Worm (Caenorhabditis elegans): Measurements from ENCODE around the gene Y105C5B.8.

Y105C5B.8 gene

ce11 chrIV:15894133-15894532 is 32.5 kb downstream of the Y105C5B.8 start, which contains the start of gene srv-14:
Gene srv-14, minus strand, starts transcription at chrIV:15894233.
- TF ChIP-seq nhr-11 (tag; optimal IDR thresholded peaks at IDR 0.05) (no peak), snu-23 (GFP tag; optimal IDR thresholded peaks at IDR 0.05) (no peak), blmp-1 (tag; optimal IDR thresholded peaks at IDR 0.05) (no peak), ceh-88 (GFP tag; IDR thresholded peaks at IDR 0.05) (no peak), nhr-47 (tag; optimal IDR thresholded peaks at IDR 0.05) (no peak), nhr-20 (tag; optimal IDR thresholded peaks at IDR 0.05) (no peak), sox-4 (tag; optimal IDR thresholded peaks at IDR 0.05) (no peak), ztf-4 (tag; optimal IDR thresholded peaks at IDR 0.05) (no peak), lin-14 (GFP tag; optimal IDR thresholded peaks at IDR 0.05) (no peak), efl-1 (optimal IDR thresholded peaks at IDR 0.05) (no peak), efl-1 (GFP tag; optimal IDR thresholded peaks at IDR 0.05 in 1 of 2) (no peak), hlh-17 (GFP tag; optimal IDR thresholded peaks at IDR 0.05; ENCODE audit: borderline replicate concordance) (no peak), mab-9 (GFP tag; IDR thresholded peaks at IDR 0.05) (no peak)

DNA sequence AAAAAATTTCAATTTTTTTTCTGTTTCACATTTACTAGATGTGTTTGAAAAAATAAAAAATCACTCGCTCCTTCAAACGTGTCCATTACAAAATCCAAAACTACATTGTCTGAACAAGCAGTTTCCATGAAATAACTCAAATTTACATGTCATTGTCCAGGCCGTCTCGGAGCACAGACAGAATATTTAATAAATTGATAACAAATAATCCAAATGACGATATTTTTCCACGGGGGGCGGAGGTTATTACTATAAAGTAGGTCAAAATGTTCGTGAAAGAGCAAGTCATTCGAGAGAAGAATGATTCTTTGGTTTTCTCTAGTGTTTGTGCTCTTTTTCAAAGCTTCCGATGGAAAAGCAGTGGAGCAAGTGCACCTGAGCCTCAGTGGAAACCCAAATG is 42.7 kb downstream of the Y105C5B.8 start, which contains the start of gene Y105C5B.3:
Gene Y105C5B.3 (plus strand): TSS at position 301 of the 400 bp plus-strand sequence.
- TF ChIP-seq nhr-47 (tag; optimal IDR thresholded peaks at IDR 0.05) (no peak), nhr-76 (tag; optimal IDR thresholded peaks at IDR 0.05) (no peak), ceh-88 (GFP tag; IDR thresholded peaks at IDR 0.05) (no peak)

- no peak for TF ChIP-seq ceh-90 (tag; optimal IDR thresholded peaks at IDR 0.05)
- no peak for TF ChIP-seq grh-1 (GFP tag; IDR thresholded peaks at IDR 0.05)
- TF ChIP-seq unc-130 (tag; optimal IDR thresholded peaks at IDR 0.05), result no peak
- no peak for TF ChIP-seq efl-1 (optimal IDR thresholded peaks at IDR 0.05)
- no peak for TF ChIP-seq efl-1 (GFP tag; optimal IDR thresholded peaks at IDR 0.05 in 1 of 2)
- no peak for TF ChIP-seq unc-86 (tag; optimal IDR thresholded peaks at IDR 0.05)
- TF ChIP-seq sptf-1 (tag; optimal IDR thresholded peaks at IDR 0.05), result no peak
- no peak for TF ChIP-seq elt-3 (tag; optimal IDR thresholded peaks at IDR 0.05)
- TF ChIP-seq nhr-19 (GFP tag; conservative IDR thresholded peaks at IDR 0.05), result no peak
These were observed 46.5 kb downstream of the Y105C5B.8 start for ce11 chrIV:15880114-15880513.

DNA sequence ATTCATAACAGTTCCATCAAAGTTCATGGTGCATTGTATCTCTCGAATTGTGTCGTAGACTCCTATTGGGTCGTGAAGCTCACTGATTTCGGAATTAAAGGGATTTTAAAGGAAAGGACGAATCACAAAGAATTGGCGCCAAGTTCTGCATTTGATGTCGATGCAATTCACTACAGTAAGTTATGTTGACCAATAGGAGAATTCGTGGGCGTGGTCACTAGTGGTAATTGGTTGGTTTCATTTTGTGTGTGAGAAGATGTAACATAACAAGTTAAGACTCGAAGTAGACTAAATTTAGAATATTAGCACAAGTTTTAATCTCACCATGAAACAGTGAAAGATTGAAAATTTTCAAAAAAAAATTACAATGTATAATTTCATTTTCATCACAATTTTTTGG is 48.4 kb downstream of the Y105C5B.8 start:
- no peak for TF ChIP-seq pag-3 (tag; optimal IDR thresholded peaks at IDR 0.05; ENCODE audit: borderline replicate concordance, insufficient read depth)
- no peak for TF ChIP-seq ceh-8 (GFP tag; optimal IDR thresholded peaks at IDR 0.05)
- no peak for TF ChIP-seq mef-2 (tag; optimal IDR thresholded peaks at IDR 0.05)
- TF ChIP-seq F16B12.6 (tag; optimal IDR thresholded peaks at IDR 0.05), result no peak
- TF ChIP-seq nhr-12 (tag; optimal IDR thresholded peaks at IDR 0.05), result no peak
- TF ChIP-seq nhr-19 (GFP tag; conservative IDR thresholded peaks at IDR 0.05), result no peak
- TF ChIP-seq lin-13 (GFP tag; optimal IDR thresholded peaks at IDR 0.05), result no peak
- TF ChIP-seq ceh-82 (tag; optimal IDR thresholded peaks at IDR 0.05), result no peak
- no peak for TF ChIP-seq C16A3.4 (tag; optimal IDR thresholded peaks at IDR 0.05)
- no peak for TF ChIP-seq dsc-1 (tag; optimal IDR thresholded peaks at IDR 0.05)
- TF ChIP-seq mep-1 (tag; optimal IDR thresholded peaks at IDR 0.05), result no peak
- no peak for TF ChIP-seq mab-9 (GFP tag; IDR thresholded peaks at IDR 0.05)

Measured in whole organism, L1 larva.